Worm (Caenorhabditis elegans): ENCODE measurements around the gene K02A6.1.

The K02A6.1 gene

ce11 chrX:8229221-8229620, 9.7 kb downstream of the K02A6.1 start:
- TF ChIP-seq elt-2 (tag; optimal IDR thresholded peaks at IDR 0.05) (no peak), lsy-12 (tag; optimal IDR thresholded peaks at IDR 0.05) (no peak)

- TF ChIP-seq mml-1 (tag; optimal IDR thresholded peaks at IDR 0.05): no peak
- no peak for TF ChIP-seq nhr-25 (tag; optimal IDR thresholded peaks at IDR 0.05)
- no peak for TF ChIP-seq pha-4 (tag; optimal IDR thresholded peaks at IDR 0.05)
- no peak for TF ChIP-seq aly-2 (tag; optimal IDR thresholded peaks at IDR 0.05)
- no peak for TF ChIP-seq nhr-11 (tag; optimal IDR thresholded peaks at IDR 0.05)
- TF ChIP-seq nfya-1 (tag; optimal IDR thresholded peaks at IDR 0.05; ENCODE audit: insufficient read depth): no peak
- TF ChIP-seq hmg-11 (tag; optimal IDR thresholded peaks at IDR 0.05): no peak
- no peak for TF ChIP-seq nhr-43 (tag; optimal IDR thresholded peaks at IDR 0.05; ENCODE audit: poor library complexity, severe bottlenecking)
Measured at ce11 chrX:8230579-8230978, 11.1 kb downstream of the K02A6.1 start.

ce11 chrX:8231858-8232257, 12.3 kb downstream of the K02A6.1 start, which contains the start of gene K02A6.3:
Gene K02A6.3 (minus strand): TSS chrX:8231931.
- TF ChIP-seq fkh-10 (GFP tag; optimal IDR thresholded peaks at IDR 0.05) (no peak), fos-1 (tag; optimal IDR thresholded peaks at IDR 0.05) (no peak), ceh-16 (tag; optimal IDR thresholded peaks at IDR 0.05) (no peak), ztf-4 (tag; optimal IDR thresholded peaks at IDR 0.05) (peak; percentile 61), mdl-1 (tag; optimal IDR thresholded peaks at IDR 0.05) (peak; percentile 95), nhr-25 (tag; optimal IDR thresholded peaks at IDR 0.05) (peak; percentile 94), nhr-237 (tag; optimal IDR thresholded peaks at IDR 0.05) (no peak), nhr-67 (tag; optimal IDR thresholded peaks at IDR 0.05) (no peak), nfya-1 (tag; optimal IDR thresholded peaks at IDR 0.05; ENCODE audit: insufficient read depth) (peak; percentile 86), aly-2 (tag; optimal IDR thresholded peaks at IDR 0.05) (no peak), egl-27 (tag; optimal IDR thresholded peaks at IDR 0.05) (peak; percentile 47), unc-62 (GFP tag; optimal IDR thresholded peaks at IDR 0.05) (no peak), eor-1 (tag; optimal IDR thresholded peaks at IDR 0.05) (peak in 1 of 2 experiments; percentile 59), nhr-77 (tag; optimal IDR thresholded peaks at IDR 0.05) (no peak), ztf-11 (tag; optimal IDR thresholded peaks at IDR 0.05) (no peak), nhr-76 (tag; optimal IDR thresholded peaks at IDR 0.05) (peak; percentile 28), zag-1 (tag; optimal IDR thresholded peaks at IDR 0.05) (no peak), pqm-1 (tag; optimal IDR thresholded peaks at IDR 0.05) (peak; percentile 81), tbx-2 (tag; optimal IDR thresholded peaks at IDR 0.05) (peak; percentile 71), egl-5 (tag; optimal IDR thresholded peaks at IDR 0.05) (no peak), mml-1 (tag; optimal IDR thresholded peaks at IDR 0.05) (no peak), ceh-28 (tag; optimal IDR thresholded peaks at IDR 0.05) (peak; percentile 92), snpc-4 (tag; optimal IDR thresholded peaks at IDR 0.05) (peak; percentile 38), sea-2 (GFP tag; optimal IDR thresholded peaks at IDR 0.05) (peak; percentile 29), skn-1 (tag; optimal IDR thresholded peaks at IDR 0.05) (peak; percentile 85), lsy-12 (tag; optimal IDR thresholded peaks at IDR 0.05) (peak; percentile 84), lin-15B (tag; optimal IDR thresholded peaks at IDR 0.05) (no peak), nhr-28 (tag; optimal IDR thresholded peaks at IDR 0.05) (no peak), pha-4 (tag; optimal IDR thresholded peaks at IDR 0.05) (peak; percentile 99), hmg-11 (tag; optimal IDR thresholded peaks at IDR 0.05) (peak; percentile 85), fkh-2 (tag; optimal IDR thresholded peaks at IDR 0.05) (no peak), ama-1 (optimal IDR thresholded peaks at IDR 0.05) (peak; percentile 76), elt-2 (tag; optimal IDR thresholded peaks at IDR 0.05) (peak; percentile 78), ceh-9 (tag; optimal IDR thresholded peaks at IDR 0.05) (no peak), nhr-23 (tag; optimal IDR thresholded peaks at IDR 0.05) (peak; percentile 84), R02D3.7 (tag; optimal IDR thresholded peaks at IDR 0.05) (peak; percentile 41), nhr-43 (tag; optimal IDR thresholded peaks at IDR 0.05; ENCODE audit: poor library complexity, severe bottlenecking) (peak; percentile 92), jun-1 (tag; optimal IDR thresholded peaks at IDR 0.05) (peak; percentile 88), daf-12 (tag; optimal IDR thresholded peaks at IDR 0.05) (no peak), lin-39 (tag; optimal IDR thresholded peaks at IDR 0.05) (peak; percentile 76), nhr-11 (tag; optimal IDR thresholded peaks at IDR 0.05) (peak; percentile 59), ceh-82 (tag; optimal IDR thresholded peaks at IDR 0.05) (no peak), ZK546.5 (tag; optimal IDR thresholded peaks at IDR 0.05) (no peak), nhr-12 (tag; optimal IDR thresholded peaks at IDR 0.05) (no peak), elt-3 (tag; optimal IDR thresholded peaks at IDR 0.05) (no peak), unc-39 (tag; optimal IDR thresholded peaks at IDR 0.05) (no peak), elt-1 (tag; optimal IDR thresholded peaks at IDR 0.05) (peak; percentile 4)

All from whole organism, L3 larva.